Fruit fly (Drosophila melanogaster) S2 (cell line): Measurements from ENCODE around the gene CG31810.

Source experiments
- CG8478 ChIP-seq: fragments of >200 bp; optimal IDR thresholded peaks from 2 replicates; lab custom pipeline; 2018
- CTCF ChIP-seq, 2 experiments: fragments of >200 bp; optimal IDR thresholded peaks; 2 replicates each; lab custom pipeline; 2018

- TF ChIP-seq CTCF (optimal IDR thresholded peaks at IDR 0.05; lab: Kevin White, UChicago) (no peak), CG8478 (lab: Kevin White, UChicago) (no peak)
Observed at dm6 chr2L:16874924-16875323, 22.8 kb upstream of the CG31810 start.
